Fruit fly (Drosophila melanogaster): ENCODE measurements around the gene CG10555.

- TF ChIP-seq bbx (GFP tag; IDR thresholded peaks at IDR 0.05; ENCODE audit: partially characterized antibody) = no peak
- TF ChIP-seq CG12155 (GFP tag; optimal IDR thresholded peaks at IDR 0.05) = no peak
- TF ChIP-seq PHDP (tag; optimal IDR thresholded peaks at IDR 0.05) = no peak
- TF ChIP-seq so (GFP tag; IDR thresholded peaks at IDR 0.05) = no peak
- no peak for TF ChIP-seq CG1792 (GFP tag; optimal IDR thresholded peaks at IDR 0.05)
Measured at dm6 chrX:8399019-8399623, 381 bp downstream of the CG10555 start.
